Worm (Caenorhabditis elegans): Measurements from ENCODE around the gene srh-125.

- TF ChIP-seq hnd-1 (tag; optimal IDR thresholded peaks at IDR 0.05) (no peak), ama-1 (optimal IDR thresholded peaks at IDR 0.05) (no peak), hmg-4 (GFP tag; optimal IDR thresholded peaks at IDR 0.05) (no peak), tbx-37 (GFP tag; conservative IDR thresholded peaks at IDR 0.05) (no peak), aly-1 (tag; optimal IDR thresholded peaks at IDR 0.05) (no peak), flt-1 (GFP tag; IDR thresholded peaks at IDR 0.05) (no peak), ceh-36 (tag; optimal IDR thresholded peaks at IDR 0.05) (no peak), sea-1 (GFP tag; conservative IDR thresholded peaks at IDR 0.05) (no peak), pes-1 (GFP tag; IDR thresholded peaks at IDR 0.05) (no peak), scrt-1 (GFP tag; IDR thresholded peaks at IDR 0.05) (no peak), hmbx-1 (tag; optimal IDR thresholded peaks at IDR 0.05) (no peak), B0310.2 (tag; optimal IDR thresholded peaks at IDR 0.05) (no peak)
Measured at ce11 chrV:7520077-7520476, 43.4 kb upstream of the srh-125 start, which contains the start of gene srb-19.

Data from whole organism, early embryonic.